Fruit fly (Drosophila melanogaster) S2 (cell line): Measurements from ENCODE around the gene CG5404.

ENCODE experiments used
- CG8478 ChIP-seq: fragments of >200 bp; optimal IDR thresholded peaks from 2 replicates; lab custom pipeline; 2018
- CTCF ChIP-seq, 2 experiments: fragments of >200 bp; optimal IDR thresholded peaks; 2 replicates each; lab custom pipeline; 2018

dm6 chr3R:15744354-15744753, 39.9 kb downstream of the CG5404 start, which contains the start of gene CG4520:
- no peak for TF ChIP-seq CTCF (optimal IDR thresholded peaks at IDR 0.05; lab: Kevin White, UChicago)
- no peak for TF ChIP-seq CG8478 (lab: Kevin White, UChicago)
